Fruit fly (Drosophila melanogaster) whole organism, adult: ENCODE data around the gene CG10694.

Source experiments
- CG11617 ChIP-seq: fragments of 200-800 bp; sonication (Bioruptor generic); optimal IDR thresholded peaks from 2 replicates; lab custom pipeline; 2017; ENCODE audit warnings: mild to moderate bottlenecking, missing biosample characterization, missing genetic modification reagents, missing genetic modification characterization
- CG12768 ChIP-seq: fragments of 200-800 bp; sonication (Bioruptor generic); optimal IDR thresholded peaks from 2 replicates; lab custom pipeline; 2017; ENCODE audit warnings: missing biosample characterization, missing genetic modification characterization, mild to moderate bottlenecking, moderate library complexity, missing genetic modification reagents
- CG14711 ChIP-seq: fragments of 200-800 bp; sonication (Bioruptor generic); optimal IDR thresholded peaks from 2 replicates; lab custom pipeline; 2018; ENCODE audit warnings: missing biosample characterization, mild to moderate bottlenecking, missing genetic modification characterization, moderate library complexity
- CG1620 ChIP-seq: fragments of 200-800 bp; sonication (Bioruptor generic); optimal IDR thresholded peaks from 2 replicates; lab custom pipeline; 2016; ENCODE audit warnings: missing biosample characterization, missing genetic modification characterization
- CG7045 ChIP-seq: fragments of 200-800 bp; sonication (Bioruptor generic); optimal IDR thresholded peaks from 2 replicates; lab custom pipeline; 2017; ENCODE audit warnings: missing biosample characterization, mild to moderate bottlenecking, missing genetic modification characterization
- Mnt ChIP-seq: fragments of 200-800 bp; sonication (Bioruptor generic); optimal IDR thresholded peaks from 2 replicates; lab custom pipeline; 2016; ENCODE audit warnings: missing biosample characterization, mild to moderate bottlenecking, missing genetic modification characterization
- bab1 ChIP-seq: fragments of 200-800 bp; sonication (Bioruptor generic); optimal IDR thresholded peaks from 3 replicates; lab custom pipeline; 2019; ENCODE audit warnings: missing biosample characterization, mild to moderate bottlenecking, missing genetic modification characterization, moderate library complexity
- cic ChIP-seq: fragments of 200-800 bp; sonication (Bioruptor generic); optimal IDR thresholded peaks from 2 replicates; lab custom pipeline; 2017; ENCODE audit warnings: missing biosample characterization, mild to moderate bottlenecking, missing genetic modification characterization, moderate library complexity
- ovo ChIP-seq: fragments of 200-800 bp; sonication (Bioruptor generic); optimal IDR thresholded peaks from 2 replicates; lab custom pipeline; 2016; ENCODE audit warnings: missing biosample characterization, missing genetic modification characterization
- pad ChIP-seq: fragments of 200-800 bp; sonication (Bioruptor generic); optimal IDR thresholded peaks from 3 replicates; lab custom pipeline; 2017; ENCODE audit warnings: missing biosample characterization, missing genetic modification characterization, mild to moderate bottlenecking, moderate library complexity, missing genetic modification reagents

DNA sequence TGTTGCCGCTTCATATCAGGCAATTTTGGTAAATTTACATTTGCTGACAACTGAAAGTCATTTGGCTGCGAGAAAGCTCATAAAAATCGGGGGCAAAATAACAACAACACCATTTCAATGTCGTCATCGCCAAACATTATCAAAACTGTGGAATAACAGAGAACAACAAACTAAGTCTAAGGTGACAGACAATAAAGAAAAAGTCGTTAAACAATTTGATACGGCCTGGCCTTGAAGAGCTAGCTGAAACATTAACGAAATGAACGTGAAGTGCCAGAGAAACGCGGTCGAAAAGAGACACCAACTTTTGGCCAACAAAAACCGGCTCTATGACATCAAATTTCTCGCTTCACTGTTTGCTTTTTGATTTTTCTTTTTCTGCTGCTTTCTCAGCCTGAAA lies 17.0 kb upstream of the CG10694 start:
- TF ChIP-seq ovo (no peak), CG14711 (tag; lab: Kevin White, UChicago) (no peak), CG1620 (no peak), CG7045 (GFP tag; lab: Kevin White, UChicago) (no peak), cic (GFP tag; lab: Kevin White, UChicago) (no peak), Mnt (no peak), pad (GFP tag; lab: Kevin White, UChicago) (no peak), CG12768 (GFP tag; lab: Kevin White, UChicago) (no peak), CG11617 (GFP tag; lab: Kevin White, UChicago) (no peak), bab1 (no peak)
